Worm (Caenorhabditis elegans): ENCODE data around the gene srlf-30.

DNA sequence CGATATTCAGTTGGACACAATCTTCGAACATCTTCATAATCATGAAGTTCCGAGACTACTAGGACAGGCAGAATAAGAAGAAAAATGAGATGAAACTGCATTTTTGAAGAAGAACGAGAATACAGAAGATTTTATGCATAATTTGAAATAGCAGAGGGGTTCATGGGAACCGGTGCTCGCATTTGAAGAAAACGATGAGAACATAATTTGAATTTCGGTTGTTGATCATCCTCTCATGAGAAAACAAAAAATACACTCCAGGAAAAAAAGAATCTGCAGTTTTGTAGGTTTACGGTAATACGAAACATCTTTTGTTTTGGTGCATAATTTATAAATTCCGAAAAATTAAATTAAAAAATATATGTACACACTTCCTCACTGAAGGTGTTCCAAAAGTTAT, 14.3 kb upstream of the srlf-30 start, which contains the start of gene srlf-11:
- TF ChIP-seq dve-1 (tag; optimal IDR thresholded peaks at IDR 0.05; ENCODE audit: insufficient read depth) (no peak), fkh-10 (GFP tag; optimal IDR thresholded peaks at IDR 0.05) (no peak), nhr-48 (tag; optimal IDR thresholded peaks at IDR 0.05) (no peak), dpl-1 (GFP tag; optimal IDR thresholded peaks at IDR 0.05) (no peak), lim-7 (GFP tag; IDR thresholded peaks at IDR 0.05) (no peak), daf-19 (GFP tag; conservative IDR thresholded peaks at IDR 0.05) (no peak), tag-97 (GFP tag; IDR thresholded peaks at IDR 0.05) (no peak), mdl-1 (tag; optimal IDR thresholded peaks at IDR 0.05) (no peak), ctbp-1 (GFP tag; IDR thresholded peaks at IDR 0.05) (no peak), unc-62 (GFP tag; optimal IDR thresholded peaks at IDR 0.05 in 1 of 2) (no peak), unc-62 (tag; optimal IDR thresholded peaks at IDR 0.05) (no peak)

All from whole organism, L4 larva.